Fruit fly (Drosophila melanogaster): ENCODE results near the gene Vps39.

DNA sequence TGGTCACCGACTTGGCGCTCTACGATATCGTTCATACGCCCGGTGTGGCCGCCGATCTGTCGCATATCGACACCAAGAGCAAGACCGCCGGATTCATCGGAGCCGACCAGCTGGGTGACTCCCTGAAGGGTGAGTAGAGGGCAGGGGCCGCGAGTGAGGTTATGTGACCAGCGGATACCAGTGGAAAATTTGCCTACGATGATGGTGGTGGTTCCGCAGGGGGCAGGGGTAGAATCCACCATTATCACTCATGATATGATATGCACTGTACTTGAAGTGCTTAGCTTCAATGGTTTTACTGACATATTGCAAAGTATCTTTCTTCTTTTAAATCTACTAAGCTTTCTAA, 47.5 kb downstream of the Vps39 start:
- TF ChIP-seq CrebA (GFP tag; optimal IDR thresholded peaks at IDR 0.05; ENCODE audit: borderline replicate concordance), result no peak
- no peak for TF ChIP-seq HLH106 (tag; optimal IDR thresholded peaks at IDR 0.05)
- no peak for TF ChIP-seq CG32264 (GFP tag; optimal IDR thresholded peaks at IDR 0.05)
- TF ChIP-seq fru (GFP tag; optimal IDR thresholded peaks at IDR 0.05), result no peak
- no peak for TF ChIP-seq woc (GFP tag; optimal IDR thresholded peaks at IDR 0.05)

Measured in whole organism, wandering third instar larva.